Worm (Caenorhabditis elegans): ENCODE results near the gene clec-138.

- TF ChIP-seq elt-2 (tag; optimal IDR thresholded peaks at IDR 0.05) (no peak), T23F11.4 (GFP tag; optimal IDR thresholded peaks at IDR 0.05) (no peak), ets-4 (tag; optimal IDR thresholded peaks at IDR 0.05) (no peak), pqm-1 (tag; optimal IDR thresholded peaks at IDR 0.05) (no peak), nhr-11 (tag; optimal IDR thresholded peaks at IDR 0.05) (no peak), fkh-6 (tag; optimal IDR thresholded peaks at IDR 0.05) (no peak), fax-1 (tag; optimal IDR thresholded peaks at IDR 0.05) (no peak), dve-1 (tag; optimal IDR thresholded peaks at IDR 0.05) (no peak), K09A11.1 (tag; optimal IDR thresholded peaks at IDR 0.05; ENCODE audit: insufficient read depth) (no peak)
Measured at ce11 chrII:4638241-4638640, 18.6 kb upstream of the clec-138 start, which contains the start of gene che-10.
